Worm (Caenorhabditis elegans): ENCODE results near the gene rga-9.
A peak's percentile ranks its signal among the peaks of the same experiment; 100 is the strongest.

rga-9 gene

ce11 chrII:15263054-15263755 is 4.8 kb upstream of the rga-9 start (continued):
- TF ChIP-seq lin-39 (tag; optimal IDR thresholded peaks at IDR 0.05) = no peak
- peak; percentile 82 for TF ChIP-seq blmp-1 (tag; optimal IDR thresholded peaks at IDR 0.05; ENCODE audit: insufficient read depth)
- TF ChIP-seq lsy-2 (tag; optimal IDR thresholded peaks at IDR 0.05) = peak in 1 of 2 experiments; percentile 53
- peak; percentile 59 for TF ChIP-seq nhr-77 (tag; optimal IDR thresholded peaks at IDR 0.05)
- TF ChIP-seq alr-1 (tag; optimal IDR thresholded peaks at IDR 0.05) = no peak
- TF ChIP-seq ceh-82 (tag; optimal IDR thresholded peaks at IDR 0.05) = no peak
- peak; percentile 19 for TF ChIP-seq peb-1 (tag; optimal IDR thresholded peaks at IDR 0.05)
- peak; percentile 68 for TF ChIP-seq egl-27 (tag; optimal IDR thresholded peaks at IDR 0.05)
- peak; percentile 50 for TF ChIP-seq C34F6.9 (tag; optimal IDR thresholded peaks at IDR 0.05)
- TF ChIP-seq snpc-4 (tag; optimal IDR thresholded peaks at IDR 0.05) = no peak
- TF ChIP-seq mab-5 (tag; optimal IDR thresholded peaks at IDR 0.05) = no peak
- no peak for TF ChIP-seq R02D3.7 (tag; optimal IDR thresholded peaks at IDR 0.05)
- no peak for TF ChIP-seq skn-1 (tag; optimal IDR thresholded peaks at IDR 0.05)
- peak; percentile 51 for TF ChIP-seq Y55F3AM.14 (GFP tag; optimal IDR thresholded peaks at IDR 0.05)
- TF ChIP-seq aly-2 (tag; optimal IDR thresholded peaks at IDR 0.05) = no peak
- TF ChIP-seq nhr-25 (tag; optimal IDR thresholded peaks at IDR 0.05) = peak; percentile 85
- TF ChIP-seq ztf-4 (tag; optimal IDR thresholded peaks at IDR 0.05) = no peak
- TF ChIP-seq mdl-1 (tag; optimal IDR thresholded peaks at IDR 0.05) = peak; percentile 34 to 62

ce11 chrII:15264593-15264992 is 3.4 kb upstream of the rga-9 start:
- peak; percentile 40 for TF ChIP-seq F13H6.1 (tag; optimal IDR thresholded peaks at IDR 0.05)
- no peak for TF ChIP-seq nhr-77 (tag; optimal IDR thresholded peaks at IDR 0.05)

DNA sequence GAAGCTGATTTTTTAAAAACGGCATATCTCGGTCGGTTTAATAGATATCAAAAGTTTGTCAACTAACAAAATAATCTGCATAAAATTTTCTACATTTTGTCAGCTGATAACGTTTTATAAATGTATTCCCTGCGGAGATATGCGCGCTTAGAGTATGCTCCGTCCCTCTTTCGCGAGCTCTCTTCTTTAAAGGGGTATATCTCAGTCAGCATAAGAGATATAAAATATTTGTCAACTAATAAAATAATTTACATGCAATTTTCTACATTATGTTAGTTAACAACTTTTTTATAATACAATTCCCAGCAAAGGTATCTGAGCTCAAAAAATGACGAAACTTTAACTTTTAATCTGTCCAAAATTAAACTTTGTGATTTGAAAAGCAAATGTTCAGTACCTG is 2.5 kb upstream of the rga-9 start:
- TF ChIP-seq crh-2 (tag; optimal IDR thresholded peaks at IDR 0.05) (no peak), Y55F3AM.14 (GFP tag; optimal IDR thresholded peaks at IDR 0.05) (no peak), R02D3.7 (tag; optimal IDR thresholded peaks at IDR 0.05) (no peak)

DNA sequence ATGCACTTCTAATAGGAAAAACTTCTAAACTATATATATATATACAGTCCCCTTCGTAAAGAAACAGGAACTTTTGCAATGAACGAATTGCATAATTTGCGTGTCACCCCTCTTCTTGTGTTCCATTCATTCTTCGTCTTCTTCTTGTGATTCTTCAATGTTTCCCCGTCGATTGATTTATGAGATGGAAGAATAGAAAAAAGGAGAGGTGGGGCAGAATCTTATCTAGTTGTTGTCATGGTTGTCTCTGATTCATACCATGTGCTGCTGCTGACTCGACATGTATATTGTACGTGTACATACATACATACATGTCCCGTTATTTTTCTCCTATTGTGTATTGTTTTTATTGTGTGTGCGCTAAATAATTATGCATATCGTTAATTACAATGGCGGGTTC is 2.1 kb upstream of the rga-9 start:
- TF ChIP-seq nhr-25 (tag; optimal IDR thresholded peaks at IDR 0.05) (peak; percentile 28), nhr-12 (tag; optimal IDR thresholded peaks at IDR 0.05) (no peak)

ce11 chrII:15266487-15266886 is 1.5 kb upstream of the rga-9 start:
- TF ChIP-seq ztf-4 (tag; optimal IDR thresholded peaks at IDR 0.05) (no peak), peb-1 (tag; optimal IDR thresholded peaks at IDR 0.05) (no peak), lin-13 (GFP tag; optimal IDR thresholded peaks at IDR 0.05) (no peak), fos-1 (tag; optimal IDR thresholded peaks at IDR 0.05) (peak; percentile 58), R02D3.7 (tag; optimal IDR thresholded peaks at IDR 0.05) (no peak), nhr-6 (tag; optimal IDR thresholded peaks at IDR 0.05) (no peak), nhr-237 (tag; optimal IDR thresholded peaks at IDR 0.05) (no peak), unc-62 (GFP tag; optimal IDR thresholded peaks at IDR 0.05) (no peak), nhr-129 (tag; optimal IDR thresholded peaks at IDR 0.05) (peak; percentile 27), nhr-10 (tag; optimal IDR thresholded peaks at IDR 0.05) (no peak), alr-1 (tag; optimal IDR thresholded peaks at IDR 0.05) (no peak), crh-2 (tag; optimal IDR thresholded peaks at IDR 0.05) (no peak), sem-4 (tag; optimal IDR thresholded peaks at IDR 0.05) (no peak), dmd-4 (tag; optimal IDR thresholded peaks at IDR 0.05) (no peak), blmp-1 (tag; optimal IDR thresholded peaks at IDR 0.05; ENCODE audit: insufficient read depth) (no peak), sma-3 (GFP tag; optimal IDR thresholded peaks at IDR 0.05) (peak; percentile 16), mdl-1 (tag; optimal IDR thresholded peaks at IDR 0.05) (no peak), nhr-11 (tag; optimal IDR thresholded peaks at IDR 0.05) (no peak), elt-3 (tag; optimal IDR thresholded peaks at IDR 0.05) (no peak), nhr-25 (tag; optimal IDR thresholded peaks at IDR 0.05) (peak; percentile 54), nhr-21 (tag; optimal IDR thresholded peaks at IDR 0.05) (no peak), mbf-1 (tag; optimal IDR thresholded peaks at IDR 0.05) (no peak), ztf-1 (GFP tag; conservative IDR thresholded peaks at IDR 0.05) (no peak)
